Fruit fly (Drosophila melanogaster): ENCODE measurements around the gene ttk.

The ttk gene

DNA sequence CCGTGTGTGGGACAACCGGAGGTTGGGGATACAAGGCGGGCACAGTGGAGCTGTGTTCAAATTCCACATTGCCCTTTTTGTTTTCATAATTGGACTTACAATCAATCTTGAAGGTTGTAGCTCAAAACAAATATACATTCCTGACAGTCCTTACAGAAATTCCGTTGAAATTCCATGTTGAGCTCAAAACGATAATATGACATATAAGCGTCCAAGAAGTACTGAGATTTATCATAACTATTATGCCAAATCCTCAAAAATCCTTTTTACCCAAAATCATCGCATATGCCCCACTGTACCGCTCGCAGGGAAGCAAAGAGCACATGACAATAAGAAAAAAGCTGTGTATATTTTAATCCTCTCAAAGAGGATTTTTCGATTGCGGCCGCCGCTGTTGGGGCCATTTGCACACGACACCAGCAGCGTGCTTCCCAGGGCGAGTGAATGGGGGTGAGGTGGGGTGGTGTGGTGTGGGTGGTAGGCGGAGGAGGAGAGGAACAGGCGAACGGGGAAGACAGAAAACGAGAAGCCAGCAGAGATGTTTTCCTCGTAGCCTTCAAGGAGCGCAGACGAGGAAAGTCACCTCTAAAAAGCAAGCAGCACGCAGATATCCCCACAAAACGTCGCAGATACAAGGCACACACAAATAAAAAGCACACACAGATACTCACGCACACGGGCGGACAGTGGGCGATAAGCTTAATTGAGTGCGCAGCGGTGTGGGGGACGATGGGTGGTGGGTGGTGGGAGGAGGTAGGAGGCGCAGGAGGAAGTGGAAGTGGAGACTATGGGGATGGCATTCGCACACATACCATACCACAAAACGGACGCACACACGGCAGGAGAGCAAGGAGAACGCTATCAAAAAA is 3.9 kb downstream of the ttk start (continued):
- TF ChIP-seq CG6254 (GFP tag; optimal IDR thresholded peaks at IDR 0.05) (no peak), row (GFP tag; IDR thresholded peaks at IDR 0.05) (peak; percentile 72), eyg (GFP tag; optimal IDR thresholded peaks at IDR 0.05) (peak; percentile 18), wdn (GFP tag; IDR thresholded peaks at IDR 0.05) (0 out of 2 replicates have a peak, but pooled peaks have one; percentile 58), CG30403 (GFP tag; optimal IDR thresholded peaks at IDR 0.05) (peak; percentile 68), da (GFP tag; optimal IDR thresholded peaks at IDR 0.05) (no peak), gt (GFP tag; IDR thresholded peaks at IDR 0.05) (no peak), Usf (GFP tag; optimal IDR thresholded peaks at IDR 0.05) (no peak), jing (GFP tag; optimal IDR thresholded peaks at IDR 0.05) (peak; percentile 24), sr (GFP tag; IDR thresholded peaks at IDR 0.05) (peak; percentile 45; the same call in 1 of the 3 replicates), ci (GFP tag; IDR thresholded peaks at IDR 0.05) (peak; percentile 50; the same call in 2 of the 3 replicates), CG10431 (GFP tag; optimal IDR thresholded peaks at IDR 0.05) (no peak), CG6765 (GFP tag; optimal IDR thresholded peaks at IDR 0.05) (no peak), CG31224 (GFP tag; IDR thresholded peaks at IDR 0.05) (0 out of 2 replicates have a peak, but pooled peaks have one; percentile 42), al (GFP tag; IDR thresholded peaks at IDR 0.05) (peak; percentile 36; the same call in 1 of the 2 replicates), stc (GFP tag; IDR thresholded peaks at IDR 0.05) (peak; percentile 50; the same call in 1 of the 2 replicates), nerfin-2 (GFP tag; IDR thresholded peaks at IDR 0.05; ENCODE audit: partially characterized antibody) (no peak), CG14667 (GFP tag; IDR thresholded peaks at IDR 0.05) (peak; percentile 35; the same call in 1 of the 2 replicates), hkb (optimal IDR thresholded peaks at IDR 0.05) (no peak), hkb (GFP tag; IDR thresholded peaks at IDR 0.05) (peak; percentile 75), nerfin-1 (tag; optimal IDR thresholded peaks at IDR 0.05) (peak; percentile 11), NC2α (GFP tag; optimal IDR thresholded peaks at IDR 0.05) (no peak), CG10321 (GFP tag; IDR thresholded peaks at IDR 0.05) (0 out of 2 replicates have a peak, but pooled peaks have one; percentile 5), lmd (GFP tag; IDR thresholded peaks at IDR 0.05) (peak; percentile 71), CG10462 (GFP tag; optimal IDR thresholded peaks at IDR 0.05) (peak; percentile 33), CTCF (GFP tag; optimal IDR thresholded peaks at IDR 0.05) (peak; percentile 3), sug (tag; optimal IDR thresholded peaks at IDR 0.05) (peak; percentile 31), CG14965 (GFP tag; optimal IDR thresholded peaks at IDR 0.05; ENCODE audit: borderline replicate concordance) (no peak), Doc3 (GFP tag; IDR thresholded peaks at IDR 0.05; ENCODE audit: partially characterized antibody) (no peak), cg (GFP tag; optimal IDR thresholded peaks at IDR 0.05) (peak; percentile 56), Hr78 (GFP tag; optimal IDR thresholded peaks at IDR 0.05) (no peak), CG17612 (GFP tag; IDR thresholded peaks at IDR 0.05) (peak; percentile 32; the same call in 1 of the 2 replicates), CG7372 (GFP tag; IDR thresholded peaks at IDR 0.05) (no peak; the same call in 1 of the 2 replicates), CG7745 (tag; optimal IDR thresholded peaks at IDR 0.05) (no peak), Hmr (GFP tag; optimal IDR thresholded peaks at IDR 0.05) (peak; percentile 78), insv (GFP tag; optimal IDR thresholded peaks at IDR 0.05) (no peak), TFAM (GFP tag; optimal IDR thresholded peaks at IDR 0.05) (no peak), CG10209 (GFP tag; optimal IDR thresholded peaks at IDR 0.05) (peak; percentile 74), CG9609 (GFP tag; optimal IDR thresholded peaks at IDR 0.05) (peak; percentile 70), CG33557 (GFP tag; optimal IDR thresholded peaks at IDR 0.05) (no peak), CG31441 (GFP tag; IDR thresholded peaks at IDR 0.05) (peak; percentile 42), Spps (tag; optimal IDR thresholded peaks at IDR 0.05) (no peak), mam (GFP tag; optimal IDR thresholded peaks at IDR 0.05) (peak; percentile 66), dmrt99B (tag; optimal IDR thresholded peaks at IDR 0.05) (peak; percentile 77), CG12391 (tag; optimal IDR thresholded peaks at IDR 0.05) (peak; percentile 50), Hr3 (GFP tag; optimal IDR thresholded peaks at IDR 0.05) (peak; percentile 6), Side (GFP tag; optimal IDR thresholded peaks at IDR 0.05) (peak; percentile 38), CG13775 (GFP tag; optimal IDR thresholded peaks at IDR 0.05) (peak; percentile 51), CG4617 (GFP tag; optimal IDR thresholded peaks at IDR 0.05; ENCODE audit: borderline replicate concordance) (no peak)

All from whole organism, embryonic.